Worm (Caenorhabditis elegans): Measurements from ENCODE around the gene C44H9.4.
A peak's percentile ranks its signal among the peaks of the same experiment; 100 is the strongest.

C44H9.4 gene

DNA sequence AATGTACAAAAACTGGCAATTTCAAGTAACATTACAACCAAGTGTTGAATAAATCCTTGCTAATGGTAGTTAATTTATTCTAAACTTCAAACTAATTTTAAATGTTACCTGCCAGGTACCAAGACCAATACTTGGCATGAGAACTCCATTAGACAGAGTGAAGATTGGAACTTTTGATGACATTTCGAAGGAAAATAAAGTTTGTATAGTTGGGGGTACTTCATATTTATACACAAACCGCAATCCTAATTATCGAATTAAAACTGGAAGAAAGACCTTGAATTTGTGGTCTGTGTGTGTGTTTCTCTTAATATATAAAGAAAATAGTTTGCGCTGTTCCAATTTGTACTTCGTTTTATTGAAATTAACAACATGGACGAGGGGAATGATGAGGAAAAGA lies 25.6 kb upstream of the C44H9.4 start, which contains the start of gene ZC443.1:
ZC443.1 (minus strand) TSS at position 205 of the 400 bp plus-strand sequence.
- TF ChIP-seq skn-1 (tag; optimal IDR thresholded peaks at IDR 0.05) (no peak), blmp-1 (tag; optimal IDR thresholded peaks at IDR 0.05; ENCODE audit: insufficient read depth) (no peak), R02D3.7 (tag; optimal IDR thresholded peaks at IDR 0.05) (no peak), ZK546.5 (tag; optimal IDR thresholded peaks at IDR 0.05) (no peak), zag-1 (tag; optimal IDR thresholded peaks at IDR 0.05) (no peak), ceh-82 (tag; optimal IDR thresholded peaks at IDR 0.05) (no peak), unc-55 (GFP tag; optimal IDR thresholded peaks at IDR 0.05) (no peak), ztf-11 (tag; optimal IDR thresholded peaks at IDR 0.05) (no peak), nhr-23 (tag; optimal IDR thresholded peaks at IDR 0.05) (no peak), sma-3 (GFP tag; optimal IDR thresholded peaks at IDR 0.05) (no peak), sem-4 (tag; optimal IDR thresholded peaks at IDR 0.05) (no peak), lin-11 (tag; optimal IDR thresholded peaks at IDR 0.05) (no peak), nhr-25 (tag; optimal IDR thresholded peaks at IDR 0.05) (no peak)

DNA sequence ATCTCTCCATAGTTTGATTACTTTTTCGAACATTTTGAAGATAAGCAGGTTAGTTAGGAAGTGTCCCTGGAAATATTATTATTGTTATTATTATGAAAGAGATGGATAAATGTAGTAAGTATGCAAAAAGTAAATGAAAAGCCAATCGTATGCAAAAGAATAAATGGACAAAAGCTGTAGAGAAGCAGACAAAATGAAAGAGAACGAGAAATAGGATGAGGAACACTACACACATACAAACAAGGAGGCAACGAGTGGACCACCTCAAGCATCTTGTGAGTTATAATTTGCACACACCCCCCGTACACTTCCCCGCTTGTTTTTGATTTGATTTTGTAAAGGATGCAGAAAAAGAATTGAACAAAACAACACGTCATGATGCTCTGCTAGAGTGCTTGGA lies 24.4 kb upstream of the C44H9.4 start, which contains the start of gene ZC443.2:
ZC443.2 (minus strand) TSS at position 67 of the 400 bp plus-strand sequence.
- TF ChIP-seq unc-55 (GFP tag; optimal IDR thresholded peaks at IDR 0.05) (peak; percentile 64), unc-62 (GFP tag; optimal IDR thresholded peaks at IDR 0.05) (no peak)

DNA sequence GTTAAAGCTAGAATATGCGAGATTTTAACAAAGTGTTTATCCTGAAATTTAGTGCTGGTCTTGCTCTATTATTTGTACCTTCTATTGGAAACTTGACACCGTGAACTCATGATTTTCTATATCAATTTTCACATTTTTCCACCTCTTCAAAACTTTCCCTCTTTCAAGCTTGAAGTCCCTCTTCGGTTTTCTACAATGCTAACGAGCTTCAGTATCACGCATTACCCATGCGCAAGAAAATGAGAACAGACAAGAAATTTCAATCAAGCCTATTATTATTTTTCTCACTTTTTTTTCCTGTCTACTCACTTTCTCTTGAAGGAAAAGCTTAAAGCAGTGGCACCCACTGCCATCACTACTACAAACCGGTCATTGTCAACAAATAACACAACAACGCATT lies 23.7 kb upstream of the C44H9.4 start:
- no peak for TF ChIP-seq mbf-1 (tag; optimal IDR thresholded peaks at IDR 0.05)
- TF ChIP-seq nhr-11 (tag; optimal IDR thresholded peaks at IDR 0.05) = no peak
- TF ChIP-seq egl-27 (tag; optimal IDR thresholded peaks at IDR 0.05) = no peak
- peak in 1 of 2 experiments; percentile 5 for TF ChIP-seq lsy-2 (tag; optimal IDR thresholded peaks at IDR 0.05)
- no peak for TF ChIP-seq aly-2 (tag; optimal IDR thresholded peaks at IDR 0.05)
- no peak for TF ChIP-seq alr-1 (tag; optimal IDR thresholded peaks at IDR 0.05)
- peak; percentile 15 for TF ChIP-seq ama-1 (optimal IDR thresholded peaks at IDR 0.05)
- no peak for TF ChIP-seq nhr-77 (tag; optimal IDR thresholded peaks at IDR 0.05)

DNA sequence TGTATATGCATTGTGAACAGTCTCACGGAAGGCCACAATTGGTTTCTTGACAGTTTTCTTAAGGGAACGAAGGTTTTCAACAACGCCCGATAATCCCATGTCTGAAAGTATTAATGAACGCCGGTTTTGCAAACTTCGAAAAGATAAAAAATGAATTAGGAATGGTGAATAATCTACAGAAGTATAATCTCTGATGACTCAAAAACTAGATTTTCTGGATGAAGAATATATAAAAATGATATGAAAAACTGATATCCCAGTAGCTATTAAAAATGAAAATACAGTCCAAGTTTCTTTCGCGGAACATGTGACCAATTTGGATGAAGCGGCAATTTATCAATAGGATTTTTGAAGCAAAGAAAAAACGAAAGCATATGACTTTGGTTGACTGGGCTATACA lies 21.5 kb upstream of the C44H9.4 start, which contains the start of gene ZC443.3:
ZC443.3 (minus strand) TSS at position 101 of the 400 bp plus-strand sequence.
- no peak for TF ChIP-seq nhr-6 (tag; optimal IDR thresholded peaks at IDR 0.05)
- TF ChIP-seq nhr-77 (tag; optimal IDR thresholded peaks at IDR 0.05) = no peak
- TF ChIP-seq gmeb-1 (tag; optimal IDR thresholded peaks at IDR 0.05) = no peak
- TF ChIP-seq F13H6.1 (tag; optimal IDR thresholded peaks at IDR 0.05) = no peak
- no peak for TF ChIP-seq crh-2 (tag; optimal IDR thresholded peaks at IDR 0.05)
- no peak for TF ChIP-seq nhr-10 (tag; optimal IDR thresholded peaks at IDR 0.05)
- TF ChIP-seq dmd-4 (tag; optimal IDR thresholded peaks at IDR 0.05) = no peak
- TF ChIP-seq zag-1 (tag; optimal IDR thresholded peaks at IDR 0.05) = no peak
- no peak for TF ChIP-seq nhr-23 (tag; optimal IDR thresholded peaks at IDR 0.05)
- TF ChIP-seq aly-2 (tag; optimal IDR thresholded peaks at IDR 0.05) = no peak

DNA sequence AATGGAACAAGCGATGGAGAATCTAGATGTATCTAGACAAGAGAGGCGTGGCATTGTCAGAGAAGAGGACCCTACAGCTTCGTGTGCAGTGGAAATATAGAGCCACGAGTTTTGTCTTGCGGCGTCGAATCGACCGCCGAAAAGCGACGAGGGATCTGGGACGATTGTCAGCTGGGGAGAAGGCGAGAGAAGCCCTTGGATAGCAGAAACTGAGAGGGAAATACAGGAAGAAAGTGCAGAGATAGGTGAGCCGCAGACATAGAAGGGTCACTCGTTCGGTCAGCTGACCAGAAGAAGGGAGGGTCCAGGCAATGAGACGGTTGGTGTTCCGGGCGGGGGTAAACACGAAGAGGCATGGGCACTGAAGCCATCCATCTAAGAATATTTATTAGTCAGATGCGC lies 21.0 kb upstream of the C44H9.4 start:
- TF ChIP-seq ztf-4 (tag; optimal IDR thresholded peaks at IDR 0.05) (peak; percentile 63), lin-39 (tag; optimal IDR thresholded peaks at IDR 0.05) (peak; percentile 32), aly-2 (tag; optimal IDR thresholded peaks at IDR 0.05) (no peak), C34F6.9 (tag; optimal IDR thresholded peaks at IDR 0.05) (peak; percentile 88), unc-55 (GFP tag; optimal IDR thresholded peaks at IDR 0.05) (peak; percentile 42), lin-13 (GFP tag; optimal IDR thresholded peaks at IDR 0.05) (peak; percentile 40), nhr-237 (tag; optimal IDR thresholded peaks at IDR 0.05) (no peak), fos-1 (tag; optimal IDR thresholded peaks at IDR 0.05) (no peak), ztf-1 (GFP tag; conservative IDR thresholded peaks at IDR 0.05) (no peak), nhr-12 (tag; optimal IDR thresholded peaks at IDR 0.05) (no peak), gmeb-1 (tag; optimal IDR thresholded peaks at IDR 0.05) (peak; percentile 12), mab-5 (tag; optimal IDR thresholded peaks at IDR 0.05) (peak; percentile 86), sem-4 (tag; optimal IDR thresholded peaks at IDR 0.05) (peak; percentile 60), nhr-21 (tag; optimal IDR thresholded peaks at IDR 0.05) (no peak), F13H6.1 (tag; optimal IDR thresholded peaks at IDR 0.05) (peak; percentile 91), peb-1 (tag; optimal IDR thresholded peaks at IDR 0.05) (no peak), sma-9 (GFP tag; optimal IDR thresholded peaks at IDR 0.05) (peak; percentile 87), sma-9 (tag; optimal IDR thresholded peaks at IDR 0.05) (no peak), lsy-2 (tag; optimal IDR thresholded peaks at IDR 0.05) (peak in 1 of 2 experiments; percentile 79), lin-11 (tag; optimal IDR thresholded peaks at IDR 0.05) (peak; percentile 77), dmd-4 (tag; optimal IDR thresholded peaks at IDR 0.05) (no peak), crh-2 (tag; optimal IDR thresholded peaks at IDR 0.05) (peak; percentile 7), snpc-4 (tag; optimal IDR thresholded peaks at IDR 0.05) (peak; percentile 55), unc-39 (tag; optimal IDR thresholded peaks at IDR 0.05) (peak; percentile 4), mbf-1 (tag; optimal IDR thresholded peaks at IDR 0.05) (no peak), zag-1 (tag; optimal IDR thresholded peaks at IDR 0.05) (peak; percentile 40), elt-1 (tag; optimal IDR thresholded peaks at IDR 0.05) (no peak), ama-1 (optimal IDR thresholded peaks at IDR 0.05) (no peak), ztf-11 (tag; optimal IDR thresholded peaks at IDR 0.05) (no peak), nhr-129 (tag; optimal IDR thresholded peaks at IDR 0.05) (peak; percentile 84), ceh-16 (tag; optimal IDR thresholded peaks at IDR 0.05) (no peak), nhr-23 (tag; optimal IDR thresholded peaks at IDR 0.05) (no peak)
